Worm (Caenorhabditis elegans): ENCODE data around the gene dib-1.
"Not testable (repeated sequence)": the region's sequence is repeated elsewhere in the genome, so short reads cannot be mapped to it uniquely, and the experiment has no call there.

The dib-1 gene

ce11 chrIV:2892787-2893485 is 2.3 kb downstream of the dib-1 start:
- TF ChIP-seq tab-1 (GFP tag; IDR thresholded peaks at IDR 0.05) (no peak), ztf-29 (GFP tag; IDR thresholded peaks at IDR 0.05) (no peak), klf-2 (GFP tag; conservative IDR thresholded peaks at IDR 0.05) (no peak), flt-1 (GFP tag; IDR thresholded peaks at IDR 0.05) (no peak), ref-1 (GFP tag; conservative IDR thresholded peaks at IDR 0.05) (no peak), cog-1 (tag; optimal IDR thresholded peaks at IDR 0.05) (no peak), ztf-23 (GFP tag; IDR thresholded peaks at IDR 0.05) (no peak), T22C8.4 (GFP tag; IDR thresholded peaks at IDR 0.05) (no peak), med-1 (GFP tag; optimal IDR thresholded peaks at IDR 0.05; ENCODE audit: insufficient read depth) (no peak)

- TF ChIP-seq tab-1 (GFP tag; IDR thresholded peaks at IDR 0.05) (no peak), ref-1 (GFP tag; conservative IDR thresholded peaks at IDR 0.05) (no peak), flt-1 (GFP tag; IDR thresholded peaks at IDR 0.05) (no peak), klf-2 (GFP tag; conservative IDR thresholded peaks at IDR 0.05) (no peak), med-1 (GFP tag; optimal IDR thresholded peaks at IDR 0.05; ENCODE audit: insufficient read depth) (no peak), ztf-23 (GFP tag; IDR thresholded peaks at IDR 0.05) (no peak), ztf-29 (GFP tag; IDR thresholded peaks at IDR 0.05) (no peak), T22C8.4 (GFP tag; IDR thresholded peaks at IDR 0.05) (no peak), cog-1 (tag; optimal IDR thresholded peaks at IDR 0.05) (no peak)
These were observed 2.8 kb downstream of the dib-1 start for ce11 chrIV:2893486-2893842.

ce11 chrIV:2894630-2895029 is 3.9 kb downstream of the dib-1 start, which contains the start of gene Y54G2A.19:
Gene Y54G2A.19, minus strand, starts transcription at chrIV:2894730.
- TF ChIP-seq ref-1 (GFP tag; conservative IDR thresholded peaks at IDR 0.05); ztf-23 (GFP tag; IDR thresholded peaks at IDR 0.05); flt-1 (GFP tag; IDR thresholded peaks at IDR 0.05): not testable (repeated sequence)

ce11 chrIV:2895986-2896660 is 5.4 kb downstream of the dib-1 start:
- TF ChIP-seq cog-1 (tag; optimal IDR thresholded peaks at IDR 0.05): peak; percentile 14

- no peak for TF ChIP-seq klf-2 (GFP tag; conservative IDR thresholded peaks at IDR 0.05)
These were observed 7.0 kb downstream of the dib-1 start, which contains the start of gene Y54G2A.36 for ce11 chrIV:2897644-2898160. Gene Y54G2A.36, plus strand, starts transcription at chrIV:2897694.

ce11 chrIV:2914545-2914944 is 23.9 kb downstream of the dib-1 start:
- TF ChIP-seq ref-1 (GFP tag; conservative IDR thresholded peaks at IDR 0.05) (no peak), flt-1 (GFP tag; IDR thresholded peaks at IDR 0.05) (no peak), cog-1 (tag; optimal IDR thresholded peaks at IDR 0.05) (no peak), ztf-29 (GFP tag; IDR thresholded peaks at IDR 0.05) (no peak), ztf-23 (GFP tag; IDR thresholded peaks at IDR 0.05) (no peak), tab-1 (GFP tag; IDR thresholded peaks at IDR 0.05) (no peak), med-1 (GFP tag; optimal IDR thresholded peaks at IDR 0.05; ENCODE audit: insufficient read depth) (no peak), T22C8.4 (GFP tag; IDR thresholded peaks at IDR 0.05) (no peak), klf-2 (GFP tag; conservative IDR thresholded peaks at IDR 0.05) (no peak)

ce11 chrIV:2916043-2916442 is 25.4 kb downstream of the dib-1 start:
- no peak for TF ChIP-seq cog-1 (tag; optimal IDR thresholded peaks at IDR 0.05)
- no peak for TF ChIP-seq ref-1 (GFP tag; conservative IDR thresholded peaks at IDR 0.05)
- no peak for TF ChIP-seq T22C8.4 (GFP tag; IDR thresholded peaks at IDR 0.05)
- no peak for TF ChIP-seq tab-1 (GFP tag; IDR thresholded peaks at IDR 0.05)
- no peak for TF ChIP-seq flt-1 (GFP tag; IDR thresholded peaks at IDR 0.05)
- no peak for TF ChIP-seq ztf-29 (GFP tag; IDR thresholded peaks at IDR 0.05)
- no peak for TF ChIP-seq med-1 (GFP tag; optimal IDR thresholded peaks at IDR 0.05; ENCODE audit: insufficient read depth)
- TF ChIP-seq ztf-23 (GFP tag; IDR thresholded peaks at IDR 0.05): no peak
- TF ChIP-seq klf-2 (GFP tag; conservative IDR thresholded peaks at IDR 0.05): no peak

- not testable (repeated sequence) for TF ChIP-seq med-1 (GFP tag; optimal IDR thresholded peaks at IDR 0.05; ENCODE audit: insufficient read depth); ztf-23 (GFP tag; IDR thresholded peaks at IDR 0.05); klf-2 (GFP tag; conservative IDR thresholded peaks at IDR 0.05)
These were observed 27.0 kb downstream of the dib-1 start, which contains the start of gene Y54G2A.50 for ce11 chrIV:2917729-2918128. Gene Y54G2A.50, plus strand, starts transcription at chrIV:2918029.

ce11 chrIV:2922196-2922595 is 31.5 kb downstream of the dib-1 start, which contains the start of gene fbxc-45:
Gene fbxc-45, minus strand, starts transcription at chrIV:2922243.
- TF ChIP-seq flt-1 (GFP tag; IDR thresholded peaks at IDR 0.05) (no peak), T22C8.4 (GFP tag; IDR thresholded peaks at IDR 0.05) (no peak), ztf-23 (GFP tag; IDR thresholded peaks at IDR 0.05) (no peak), med-1 (GFP tag; optimal IDR thresholded peaks at IDR 0.05; ENCODE audit: insufficient read depth) (no peak), klf-2 (GFP tag; conservative IDR thresholded peaks at IDR 0.05) (no peak), cog-1 (tag; optimal IDR thresholded peaks at IDR 0.05) (no peak), ref-1 (GFP tag; conservative IDR thresholded peaks at IDR 0.05) (no peak), tab-1 (GFP tag; IDR thresholded peaks at IDR 0.05) (no peak), ztf-29 (GFP tag; IDR thresholded peaks at IDR 0.05) (no peak)

- TF ChIP-seq T22C8.4 (GFP tag; IDR thresholded peaks at IDR 0.05) (no peak), klf-2 (GFP tag; conservative IDR thresholded peaks at IDR 0.05) (no peak), ref-1 (GFP tag; conservative IDR thresholded peaks at IDR 0.05) (no peak), cog-1 (tag; optimal IDR thresholded peaks at IDR 0.05) (no peak), tab-1 (GFP tag; IDR thresholded peaks at IDR 0.05) (no peak), ztf-29 (GFP tag; IDR thresholded peaks at IDR 0.05) (no peak), flt-1 (GFP tag; IDR thresholded peaks at IDR 0.05) (no peak), med-1 (GFP tag; optimal IDR thresholded peaks at IDR 0.05; ENCODE audit: insufficient read depth) (no peak), ztf-23 (GFP tag; IDR thresholded peaks at IDR 0.05) (no peak)
These were observed 34.9 kb downstream of the dib-1 start, which contains the start of gene ubc-13 for ce11 chrIV:2925591-2925990. Gene ubc-13, minus strand, starts transcription at chrIV:2925691.

All from whole organism, midembryonic.